Fruit fly (Drosophila melanogaster): Measurements from ENCODE around the gene CG46270.

DNA sequence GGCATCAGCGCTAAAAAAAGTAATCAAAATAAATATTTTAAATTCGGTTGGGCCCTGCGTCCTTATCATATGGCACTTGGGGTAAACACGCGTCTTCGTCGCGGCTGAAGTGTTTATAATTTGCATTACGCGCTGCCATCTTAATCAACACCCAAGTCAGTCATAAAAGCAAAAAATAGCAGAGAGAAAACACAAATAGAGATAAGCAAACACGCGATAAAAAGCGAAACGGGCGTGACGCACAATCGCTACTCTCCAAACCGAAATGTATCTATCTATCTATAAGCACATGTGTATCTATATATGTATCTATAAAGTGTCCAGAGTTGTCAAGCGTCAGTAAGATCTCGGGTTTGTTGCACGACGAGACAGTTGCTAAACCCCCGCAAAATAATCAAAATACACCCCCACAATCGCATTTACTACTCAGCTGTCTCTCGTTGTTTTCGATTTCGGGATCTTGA is 37.3 kb downstream of the CG46270 start:
- TF ChIP-seq cnc (optimal IDR thresholded peaks at IDR 0.05), result no peak
- TF ChIP-seq CG1620 (GFP tag; optimal IDR thresholded peaks at IDR 0.05), result peak; percentile 65
- TF ChIP-seq CG7101 (tag; optimal IDR thresholded peaks at IDR 0.05), result peak; percentile 76
- no peak for TF ChIP-seq bab1 (GFP tag; optimal IDR thresholded peaks at IDR 0.05)
- peak; percentile 28 for TF ChIP-seq Crg-1 (GFP tag; optimal IDR thresholded peaks at IDR 0.05)
- TF ChIP-seq CG7045 (GFP tag; optimal IDR thresholded peaks at IDR 0.05), result peak; percentile 83
- peak; percentile 77 for TF ChIP-seq CG14711 (tag; optimal IDR thresholded peaks at IDR 0.05)
- peak; percentile 38 for TF ChIP-seq Clk (GFP tag; optimal IDR thresholded peaks at IDR 0.05)
- TF ChIP-seq ovo (GFP tag; optimal IDR thresholded peaks at IDR 0.05), result peak; percentile 75
- TF ChIP-seq Mnt (GFP tag; optimal IDR thresholded peaks at IDR 0.05), result peak; percentile 80

Data from whole organism, adult.